Worm (Caenorhabditis elegans): Measurements from ENCODE around the gene nhr-254.

The nhr-254 gene

ce11 chrV:417656-418353 lies 25.4 kb downstream of the nhr-254 start, which contains the start of gene irg-8:
irg-8 (minus strand) TSS chrV:417706.
- TF ChIP-seq nhr-48 (tag; optimal IDR thresholded peaks at IDR 0.05) (peak; percentile 38), F49E8.2 (tag; optimal IDR thresholded peaks at IDR 0.05; ENCODE audit: borderline replicate concordance) (no peak), nhr-76 (tag; optimal IDR thresholded peaks at IDR 0.05) (no peak), nhr-10 (tag; optimal IDR thresholded peaks at IDR 0.05) (no peak), Y48G9A.11 (GFP tag; IDR thresholded peaks at IDR 0.05) (no peak), nhr-111 (GFP tag; optimal IDR thresholded peaks at IDR 0.05) (no peak), fos-1 (tag; optimal IDR thresholded peaks at IDR 0.05) (no peak), madf-9 (GFP tag; conservative IDR thresholded peaks at IDR 0.05) (no peak), arid-1 (GFP tag; conservative IDR thresholded peaks at IDR 0.05) (no peak), T26A8.4 (GFP tag; IDR thresholded peaks at IDR 0.05) (no peak), mxl-3 (GFP tag; optimal IDR thresholded peaks at IDR 0.05) (no peak), dmd-6 (GFP tag; IDR thresholded peaks at IDR 0.05) (peak; percentile 90), lin-38 (GFP tag; IDR thresholded peaks at IDR 0.05) (no peak), mxl-2 (GFP tag; conservative IDR thresholded peaks at IDR 0.05) (0 out of 2 replicates have a peak, but pooled peaks have one; percentile 51), daf-16 (GFP tag; optimal IDR thresholded peaks at IDR 0.05) (no peak), daf-16 (tag; optimal IDR thresholded peaks at IDR 0.05) (peak; percentile 10), ztf-7 (tag; optimal IDR thresholded peaks at IDR 0.05) (no peak), madf-5 (GFP tag; IDR thresholded peaks at IDR 0.05) (no peak), cey-2 (tag; optimal IDR thresholded peaks at IDR 0.05; ENCODE audit: borderline replicate concordance, insufficient read depth) (no peak), hlh-30 (tag; optimal IDR thresholded peaks at IDR 0.05; ENCODE audit: insufficient read depth) (no peak), ceh-28 (tag; optimal IDR thresholded peaks at IDR 0.05) (no peak), hlh-11 (tag; optimal IDR thresholded peaks at IDR 0.05) (peak; percentile 46), aly-2 (tag; optimal IDR thresholded peaks at IDR 0.05) (no peak), zip-2 (tag; optimal IDR thresholded peaks at IDR 0.05) (no peak), ceh-62 (tag; optimal IDR thresholded peaks at IDR 0.05) (no peak), lin-13 (GFP tag; optimal IDR thresholded peaks at IDR 0.05) (no peak), nhr-42 (GFP tag; IDR thresholded peaks at IDR 0.05) (no peak), pha-4 (GFP tag; IDR thresholded peaks at IDR 0.05) (no peak), pha-4 (tag; optimal IDR thresholded peaks at IDR 0.05) (no peak), pqm-1 (tag; optimal IDR thresholded peaks at IDR 0.05) (peak; percentile 17), gei-8 (GFP tag; optimal IDR thresholded peaks at IDR 0.05) (no peak), dve-1 (tag; optimal IDR thresholded peaks at IDR 0.05; ENCODE audit: insufficient read depth) (no peak), php-3 (GFP tag; IDR thresholded peaks at IDR 0.05) (no peak), F37D6.2 (tag; optimal IDR thresholded peaks at IDR 0.05) (no peak), egl-43 (GFP tag; IDR thresholded peaks at IDR 0.05) (no peak), F26F4.8 (GFP tag; conservative IDR thresholded peaks at IDR 0.05) (no peak), attf-4 (tag; optimal IDR thresholded peaks at IDR 0.05) (no peak), daf-12 (tag; optimal IDR thresholded peaks at IDR 0.05) (no peak), Y75B8A.6 (GFP tag; IDR thresholded peaks at IDR 0.05) (no peak), duxl-1 (tag; optimal IDR thresholded peaks at IDR 0.05; ENCODE audit: poor library complexity) (no peak), mdt-29 (GFP tag; IDR thresholded peaks at IDR 0.05) (no peak), lin-1 (GFP tag; IDR thresholded peaks at IDR 0.05) (no peak), sdz-12 (GFP tag; optimal IDR thresholded peaks at IDR 0.05) (no peak), lin-29 (GFP tag; IDR thresholded peaks at IDR 0.05) (no peak), ces-1 (GFP tag; optimal IDR thresholded peaks at IDR 0.05) (no peak), unc-62 (GFP tag; optimal IDR thresholded peaks at IDR 0.05 in 1 of 2) (peak in 1 of 2 experiments; percentile 78), unc-62 (tag; optimal IDR thresholded peaks at IDR 0.05) (no peak), nhr-41 (GFP tag; IDR thresholded peaks at IDR 0.05) (no peak), nhr-28 (tag; optimal IDR thresholded peaks at IDR 0.05) (peak; percentile 33)
